Fruit fly (Drosophila melanogaster) whole organism, embryonic: ENCODE data around the gene CG42764.

Source experiments
- ATbp ChIP-seq: fragments of 200-800 bp; sonication (Bioruptor generic); optimal IDR thresholded peaks from 2 replicates; lab custom pipeline; 2017; ENCODE audit warnings: missing biosample characterization, mild to moderate bottlenecking, missing genetic modification characterization, missing genetic modification reagents
- Adf1 ChIP-seq: fragments of 200-800 bp; sonication (Bioruptor generic); IDR thresholded peaks from 2 replicates; pipeline ENCODE4 v1.3.6; 2022; ENCODE audit warnings: missing biosample characterization, missing genetic modification characterization
- BtbVII ChIP-seq: fragments of 200-800 bp; sonication (Bioruptor generic); optimal IDR thresholded peaks from 3 replicates; lab custom pipeline; 2017; ENCODE audit warnings: missing biosample characterization, mild to moderate bottlenecking, missing genetic modification characterization
- CG1024 ChIP-seq: fragments of 200-800 bp; sonication (Bioruptor generic); IDR thresholded peaks from 2 replicates; pipeline ENCODE4 v1.3.6; 2022; ENCODE audit warnings: missing biosample characterization, missing genetic modification characterization
- CG11093 ChIP-seq: fragments of 200-800 bp; sonication (Bioruptor generic); IDR thresholded peaks from 3 replicates; pipeline ENCODE4 v1.3.6; 2022; ENCODE audit warnings: missing biosample characterization, missing genetic modification characterization
- CG11456 ChIP-seq: fragments of 200-800 bp; sonication (Bioruptor generic); IDR thresholded peaks from 3 replicates; pipeline ENCODE4 v1.3.6; 2022; ENCODE audit warnings: missing biosample characterization, missing genetic modification characterization
- CG12659 ChIP-seq: fragments of 200-800 bp; sonication (Bioruptor generic); optimal IDR thresholded peaks from 3 replicates; lab custom pipeline; 2017; ENCODE audit warnings: mild to moderate bottlenecking, missing biosample characterization, missing genetic modification reagents, missing genetic modification characterization
- CG15011 ChIP-seq: fragments of 200-800 bp; sonication (Bioruptor generic); optimal IDR thresholded peaks from 3 replicates; lab custom pipeline; 2018; ENCODE audit warnings: missing biosample characterization, mild to moderate bottlenecking, missing genetic modification characterization
- CG15601 ChIP-seq: fragments of 200-800 bp; sonication (Bioruptor generic); optimal IDR thresholded peaks from 3 replicates; lab custom pipeline; 2019; ENCODE audit warnings: missing biosample characterization, mild to moderate bottlenecking, missing genetic modification characterization, moderate library complexity
- CG17328 ChIP-seq: fragments of 200-800 bp; sonication (Bioruptor generic); IDR thresholded peaks from 2 replicates; pipeline ENCODE4 v1.3.6; 2022; ENCODE audit warnings: missing biosample characterization, missing genetic modification characterization
- CG2116 ChIP-seq: fragments of 200-800 bp; sonication (Bioruptor generic); optimal IDR thresholded peaks from 3 replicates; lab custom pipeline; 2018; ENCODE audit warnings: missing biosample characterization, mild to moderate bottlenecking, missing genetic modification characterization
- CG2875 ChIP-seq: fragments of 200-800 bp; sonication (Bioruptor generic); optimal IDR thresholded peaks from 2 replicates; lab custom pipeline; 2017; ENCODE audit warnings: missing biosample characterization, mild to moderate bottlenecking, missing genetic modification characterization, missing genetic modification reagents
- CG34224 ChIP-seq: fragments of 200-800 bp; sonication (Bioruptor generic); IDR thresholded peaks from 3 replicates; pipeline ENCODE4 v1.3.6; 2022; ENCODE audit warnings: missing biosample characterization, missing genetic modification characterization; ENCODE audit not compliant: partially characterized antibody
- CG34422 ChIP-seq: fragments of 200-800 bp; sonication (Bioruptor generic); IDR thresholded peaks from 3 replicates; pipeline ENCODE4 v1.3.6; 2022; ENCODE audit warnings: missing biosample characterization, missing genetic modification characterization
- CG4360 ChIP-seq: fragments of 200-800 bp; sonication (Bioruptor generic); IDR thresholded peaks from 2 replicates; pipeline ENCODE4 v1.3.6; 2022; ENCODE audit warnings: missing biosample characterization, missing genetic modification characterization
- CG4404 ChIP-seq: fragments of 200-800 bp; sonication (Bioruptor generic); IDR thresholded peaks from 2 replicates; pipeline ENCODE4 v1.3.6; 2022; ENCODE audit warnings: missing biosample characterization, missing genetic modification characterization
- CG5180 ChIP-seq: fragments of 200-800 bp; sonication (Bioruptor generic); optimal IDR thresholded peaks from 3 replicates; lab custom pipeline; 2017; ENCODE audit warnings: missing biosample characterization, missing genetic modification characterization, mild to moderate bottlenecking, moderate library complexity, missing genetic modification reagents
- CG7963 ChIP-seq: fragments of 200-800 bp; sonication (Bioruptor generic); IDR thresholded peaks from 3 replicates; pipeline ENCODE4 v1.3.6; 2022; ENCODE audit warnings: missing biosample characterization, missing genetic modification characterization; ENCODE audit not compliant: partially characterized antibody
- CG8388 ChIP-seq: fragments of 200-800 bp; sonication (Bioruptor generic); optimal IDR thresholded peaks from 2 replicates; lab custom pipeline; 2019; ENCODE audit warnings: missing biosample characterization, mild to moderate bottlenecking, missing genetic modification characterization, moderate library complexity
- CG9215 ChIP-seq: fragments of 200-800 bp; sonication (Bioruptor generic); IDR thresholded peaks from 2 replicates; pipeline ENCODE4 v1.3.6; 2022; ENCODE audit warnings: missing biosample characterization, missing genetic modification characterization
- CoRest ChIP-seq: fragments of 200-800 bp; sonication (Bioruptor generic); optimal IDR thresholded peaks from 3 replicates; lab custom pipeline; 2018; ENCODE audit warnings: missing biosample characterization, mild to moderate bottlenecking, missing genetic modification characterization, moderate library complexity
- Dfd ChIP-seq, 2 experiments: fragments of >200 bp; optimal IDR thresholded peaks; 2 replicates each; lab custom pipeline; 2017; ENCODE audit warnings: missing biosample characterization in 2 of 2, missing genetic modification characterization in 2 of 2
- Eip74EF ChIP-seq, 2 experiments: fragments of 200-800 bp in 1 of 2; fragments of >200 bp in 1 of 2; sonication (Bioruptor generic) in 1 of 2; optimal IDR thresholded peaks; 2 replicates each; lab custom pipeline; 2017 to 2019; ENCODE audit warnings: missing biosample characterization in 2 of 2, missing genetic modification characterization in 2 of 2, mild to moderate bottlenecking in 1 of 2, moderate library complexity in 1 of 2
- Gsc ChIP-seq: fragments of 200-800 bp; sonication (Bioruptor generic); IDR thresholded peaks from 2 replicates; pipeline ENCODE4 v1.3.6; 2022; ENCODE audit warnings: missing biosample characterization, missing genetic modification characterization
- H15 ChIP-seq: fragments of 200-800 bp; sonication (Bioruptor generic); IDR thresholded peaks from 3 replicates; pipeline ENCODE4 v1.3.6; 2022; ENCODE audit warnings: missing biosample characterization, missing genetic modification characterization
- HLH4C ChIP-seq: fragments of 200-800 bp; sonication (Bioruptor generic); IDR thresholded peaks from 3 replicates; pipeline ENCODE4 v1.3.6; 2022; ENCODE audit warnings: missing biosample characterization, missing genetic modification characterization; ENCODE audit not compliant: partially characterized antibody
- HmgD ChIP-seq: fragments of 200-800 bp; sonication (Bioruptor generic); optimal IDR thresholded peaks from 3 replicates; lab custom pipeline; 2016; ENCODE audit warnings: missing biosample characterization, missing genetic modification characterization
- Hr51 ChIP-seq, 2 experiments: fragments of 200-800 bp; sonication (Bioruptor generic); optimal IDR thresholded peaks; 2 replicates in 1 of 2; 3 replicates in 1 of 2; lab custom pipeline; 2016 to 2018; ENCODE audit warnings: missing biosample characterization in 2 of 2, missing genetic modification characterization in 2 of 2, mild to moderate bottlenecking in 1 of 2, moderate library complexity in 1 of 2
- Hr78 ChIP-seq, 2 experiments: fragments of 200-800 bp in 1 of 2; fragments of >200 bp in 1 of 2; sonication (Bioruptor generic) in 1 of 2; optimal IDR thresholded peaks; 2 replicates each; lab custom pipeline; 2017 to 2019; ENCODE audit warnings: missing biosample characterization in 2 of 2, missing genetic modification characterization in 2 of 2, mild to moderate bottlenecking in 1 of 2, moderate library complexity in 1 of 2
- MBD-R2 ChIP-seq: fragments of 200-800 bp; sonication (Bioruptor generic); IDR thresholded peaks from 2 replicates; pipeline ENCODE4 v1.3.6; 2022; ENCODE audit warnings: missing biosample characterization, missing genetic modification characterization
- Ssrp ChIP-seq: fragments of 200-800 bp; sonication (Bioruptor generic); optimal IDR thresholded peaks from 2 replicates; lab custom pipeline; 2018; ENCODE audit warnings: missing biosample characterization, mild to moderate bottlenecking, missing genetic modification characterization, moderate library complexity
- Taf1 ChIP-seq: fragments of 200-800 bp; sonication (Bioruptor generic); IDR thresholded peaks from 2 replicates; pipeline ENCODE4 v1.3.6; 2022; ENCODE audit warnings: missing biosample characterization, missing genetic modification characterization
- Xrp1 ChIP-seq: fragments of 200-800 bp; sonication (Bioruptor generic); IDR thresholded peaks from 2 replicates; pipeline ENCODE4 v1.3.6; 2022; ENCODE audit warnings: missing biosample characterization, missing genetic modification characterization
- ase ChIP-seq: fragments of 200-800 bp; sonication (Bioruptor generic); IDR thresholded peaks from 3 replicates; pipeline ENCODE4 v1.3.6; 2022; ENCODE audit warnings: missing biosample characterization, missing genetic modification characterization
- bbx ChIP-seq: fragments of 200-800 bp; sonication (Bioruptor generic); IDR thresholded peaks from 2 replicates; pipeline ENCODE4 v1.3.6; 2022; ENCODE audit warnings: missing biosample characterization, missing genetic modification characterization; ENCODE audit not compliant: partially characterized antibody
- caup ChIP-seq: fragments of 200-800 bp; sonication (Bioruptor generic); optimal IDR thresholded peaks from 3 replicates; lab custom pipeline; 2017; ENCODE audit warnings: missing biosample characterization, mild to moderate bottlenecking, missing genetic modification characterization, moderate library complexity; ENCODE audit not compliant: severe bottlenecking
- chn ChIP-seq: fragments of 200-800 bp; sonication (Bioruptor generic); optimal IDR thresholded peaks from 2 replicates; lab custom pipeline; 2016; ENCODE audit warnings: missing biosample characterization, missing genetic modification characterization
- dan ChIP-seq: fragments of 200-800 bp; sonication (Bioruptor generic); IDR thresholded peaks from 2 replicates; pipeline ENCODE4 v1.3.6; 2022; ENCODE audit warnings: missing biosample characterization, missing genetic modification characterization
- ems ChIP-seq: fragments of 200-800 bp; sonication (Bioruptor generic); optimal IDR thresholded peaks from 3 replicates; lab custom pipeline; 2016; ENCODE audit warnings: missing biosample characterization, missing genetic modification characterization
- gcm ChIP-seq: fragments of 200-800 bp; sonication (Bioruptor generic); optimal IDR thresholded peaks from 2 replicates; lab custom pipeline; 2019; ENCODE audit warnings: missing biosample characterization, mild to moderate bottlenecking, missing genetic modification characterization, moderate library complexity
- gfzf ChIP-seq: fragments of 200-800 bp; sonication (Bioruptor generic); optimal IDR thresholded peaks from 2 replicates; lab custom pipeline; 2016; ENCODE audit warnings: missing biosample characterization, mild to moderate bottlenecking, missing genetic modification characterization, moderate library complexity
- kah ChIP-seq: fragments of 200-800 bp; sonication (Bioruptor generic); optimal IDR thresholded peaks from 2 replicates; lab custom pipeline; 2018; ENCODE audit warnings: missing biosample characterization, mild to moderate bottlenecking, missing genetic modification characterization
- lbe ChIP-seq: fragments of 200-800 bp; sonication (Bioruptor generic); optimal IDR thresholded peaks from 2 replicates; lab custom pipeline; 2016; ENCODE audit warnings: missing biosample characterization, mild to moderate bottlenecking, missing genetic modification characterization
- mld ChIP-seq: fragments of 200-800 bp; sonication (Bioruptor generic); IDR thresholded peaks from 3 replicates; pipeline ENCODE4 v1.3.6; 2022; ENCODE audit warnings: missing biosample characterization, missing genetic modification characterization; ENCODE audit not compliant: partially characterized antibody
- p53 ChIP-seq: fragments of 200-800 bp; sonication (Bioruptor generic); optimal IDR thresholded peaks from 2 replicates; lab custom pipeline; 2016; ENCODE audit warnings: missing biosample characterization, missing genetic modification characterization
- peb ChIP-seq: fragments of 200-800 bp; sonication (Bioruptor generic); IDR thresholded peaks from 2 replicates; pipeline ENCODE4 v1.3.6; 2022; ENCODE audit warnings: missing biosample characterization, missing genetic modification characterization
- toy ChIP-seq: fragments of 200-800 bp; sonication (Bioruptor generic); IDR thresholded peaks from 2 replicates; pipeline ENCODE4 v1.3.6; 2022; ENCODE audit warnings: missing biosample characterization, missing genetic modification characterization
- unc-4 ChIP-seq: fragments of 200-800 bp; sonication (Bioruptor generic); IDR thresholded peaks from 2 replicates; pipeline ENCODE4 v1.3.6; 2022; ENCODE audit warnings: missing biosample characterization, missing genetic modification characterization; ENCODE audit not compliant: partially characterized antibody
- yki ChIP-seq: fragments of >200 bp; optimal IDR thresholded peaks from 3 replicates; lab custom pipeline; 2018
- z ChIP-seq: fragments of 200-800 bp; sonication (Bioruptor generic); IDR thresholded peaks from 3 replicates; pipeline ENCODE4 v1.3.6; 2022; ENCODE audit warnings: missing biosample characterization, missing genetic modification characterization

The CG42764 gene

DNA sequence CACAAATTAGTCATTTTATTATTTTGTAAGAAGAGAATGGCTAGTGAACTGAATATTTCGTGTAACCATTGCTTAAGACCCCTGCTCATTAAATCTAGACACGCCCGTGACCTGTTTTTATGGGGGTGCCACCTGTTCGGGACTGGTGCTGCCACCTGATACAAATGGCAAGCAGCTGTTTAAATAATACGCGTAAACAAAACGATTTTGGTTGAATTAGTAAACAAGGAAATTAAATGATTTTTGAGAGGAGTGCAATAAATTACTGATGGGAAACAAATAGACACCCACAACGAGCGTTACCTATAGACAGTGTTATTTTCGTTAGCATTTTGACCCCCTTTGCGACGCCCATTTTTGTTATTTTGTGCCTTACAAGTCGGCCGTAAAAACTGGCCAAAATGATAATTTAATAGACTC lies 9.0 kb upstream of the CG42764 start (continued):
- TF ChIP-seq gfzf (GFP tag; lab: Kevin White, UChicago) (peak; percentile 19), caup (peak; percentile 93), CG15011 (GFP tag; lab: Kevin White, UChicago) (peak; percentile 74), ase (GFP tag; lab: Robert Waterston, UW) (no peak), ATbp (GFP tag; lab: Kevin White, UChicago) (peak; percentile 82), CG8388 (GFP tag; lab: Kevin White, UChicago) (peak; percentile 78), Adf1 (GFP tag; lab: Robert Waterston, UW) (no peak), toy (GFP tag; lab: Robert Waterston, UW) (no peak), CG2116 (GFP tag; lab: Kevin White, UChicago) (peak; percentile 64), CoRest (tag; lab: Kevin White, UChicago) (peak; percentile 89), Gsc (GFP tag; lab: Robert Waterston, UW) (no peak), H15 (GFP tag; lab: Robert Waterston, UW) (no peak), CG1024 (GFP tag; lab: Robert Waterston, UW) (no peak), unc-4 (GFP tag; lab: Robert Waterston, UW) (no peak), BtbVII (peak; percentile 84), CG4404 (GFP tag; lab: Robert Waterston, UW) (no peak), HLH4C (GFP tag; lab: Robert Waterston, UW) (no peak), CG12659 (peak; percentile 92), CG15601 (peak; percentile 72), CG5180 (peak; percentile 74), kah (GFP tag; lab: Kevin White, UChicago) (peak; percentile 98), yki (no peak), gcm (GFP tag; lab: Kevin White, UChicago) (peak; percentile 14), CG4360 (no peak), CG34422 (GFP tag; lab: Robert Waterston, UW) (no peak), Hr51 (GFP tag; optimal IDR thresholded peaks at IDR 0.05; lab: Kevin White, UChicago) (peak; percentile 87 to 92), dan (GFP tag; lab: Robert Waterston, UW) (no peak), p53 (GFP tag; lab: Kevin White, UChicago) (peak; percentile 64), CG9215 (GFP tag; lab: Robert Waterston, UW) (no peak), CG2875 (GFP tag; lab: Kevin White, UChicago) (peak; percentile 73), Eip74EF (GFP tag; optimal IDR thresholded peaks at IDR 0.05; lab: Kevin White, UChicago) (peak in 1 of 2 experiments; percentile 76), lbe (peak; percentile 71), CG34224 (GFP tag; lab: Robert Waterston, UW) (no peak), chn (GFP tag; lab: Kevin White, UChicago) (peak; percentile 87), mld (GFP tag; lab: Robert Waterston, UW) (no peak), Ssrp (tag; lab: Kevin White, UChicago) (peak; percentile 66), bbx (GFP tag; lab: Robert Waterston, UW) (no peak), Dfd (GFP tag; optimal IDR thresholded peaks at IDR 0.05; lab: Kevin White, UChicago) (no peak), CG11093 (GFP tag; lab: Robert Waterston, UW) (peak; percentile 69; the same call in 2 of the 3 replicates), MBD-R2 (GFP tag; lab: Robert Waterston, UW) (no peak), ems (GFP tag; lab: Kevin White, UChicago) (peak; percentile 74), HmgD (GFP tag; lab: Kevin White, UChicago) (peak; percentile 77), Xrp1 (GFP tag; lab: Robert Waterston, UW) (no peak), Hr78 (GFP tag; optimal IDR thresholded peaks at IDR 0.05; lab: Kevin White, UChicago) (peak in 1 of 2 experiments; percentile 69), CG7963 (GFP tag; lab: Robert Waterston, UW) (no peak), peb (GFP tag; lab: Robert Waterston, UW) (no peak), CG17328 (GFP tag; lab: Robert Waterston, UW) (no peak), CG11456 (GFP tag; lab: Robert Waterston, UW) (no peak), Taf1 (no peak), z (GFP tag; lab: Robert Waterston, UW) (no peak)
